Fruit fly (Drosophila melanogaster) whole organism, embryonic: ENCODE measurements around the gene CG11454.

ENCODE experiments used
- Awh ChIP-seq: fragments of 200-800 bp; sonication (Bioruptor generic); IDR thresholded peaks from 2 replicates; pipeline ENCODE4, ENCODE4 v1.3.6; 2022; ENCODE audit warnings: missing biosample characterization, missing genetic modification characterization
- CG1024 ChIP-seq: fragments of 200-800 bp; sonication (Bioruptor generic); IDR thresholded peaks from 2 replicates; pipeline ENCODE4 v1.3.6; 2022; ENCODE audit warnings: missing biosample characterization, missing genetic modification characterization
- CG10565 ChIP-seq: fragments of 200-800 bp; sonication (Bioruptor generic); optimal IDR thresholded peaks from 3 replicates; lab custom pipeline; 2016; ENCODE audit warnings: missing biosample characterization, mild to moderate bottlenecking, missing genetic modification characterization
- CG11093 ChIP-seq: fragments of 200-800 bp; sonication (Bioruptor generic); IDR thresholded peaks from 3 replicates; pipeline ENCODE4 v1.3.6; 2022; ENCODE audit warnings: missing biosample characterization, missing genetic modification characterization
- CG13424 ChIP-seq: fragments of 200-800 bp; sonication (Bioruptor generic); optimal IDR thresholded peaks from 2 replicates; lab custom pipeline; 2019; ENCODE audit warnings: missing biosample characterization, mild to moderate bottlenecking, missing genetic modification characterization, moderate library complexity
- CG13775 ChIP-seq: fragments of 200-800 bp; sonication (Bioruptor generic); optimal IDR thresholded peaks from 3 replicates; lab custom pipeline; 2017; ENCODE audit warnings: missing biosample characterization, mild to moderate bottlenecking, missing genetic modification characterization
- CG14441 ChIP-seq: fragments of 200-800 bp; sonication (Bioruptor generic); IDR thresholded peaks from 2 replicates; pipeline ENCODE4 v1.3.6; 2022; ENCODE audit warnings: missing biosample characterization, missing genetic modification characterization
- CG15696 ChIP-seq: fragments of 200-800 bp; sonication (Bioruptor generic); optimal IDR thresholded peaks from 2 replicates; lab custom pipeline; 2019; ENCODE audit warnings: missing biosample characterization, mild to moderate bottlenecking, missing genetic modification characterization, moderate library complexity
- CG17568 ChIP-seq: fragments of 200-800 bp; sonication (Bioruptor generic); optimal IDR thresholded peaks from 2 replicates; lab custom pipeline; 2018; ENCODE audit warnings: missing biosample characterization, mild to moderate bottlenecking, missing genetic modification characterization, moderate library complexity
- CG18262 ChIP-seq: fragments of 200-800 bp; optimal IDR thresholded peaks from 3 replicates; lab custom pipeline; 2019; ENCODE audit warnings: missing biosample characterization, mild to moderate bottlenecking, missing genetic modification characterization, moderate library complexity
- CG33213 ChIP-seq: fragments of 200-800 bp; sonication (Bioruptor generic); optimal IDR thresholded peaks from 3 replicates; lab custom pipeline; 2016; ENCODE audit warnings: missing biosample characterization, missing genetic modification characterization
- CG3407 ChIP-seq: fragments of 200-800 bp; sonication (Bioruptor generic); optimal IDR thresholded peaks from 2 replicates; lab custom pipeline; 2018; ENCODE audit warnings: missing biosample characterization, mild to moderate bottlenecking, missing genetic modification characterization
- CG3995 ChIP-seq: fragments of 200-800 bp; sonication (Bioruptor generic); optimal IDR thresholded peaks from 3 replicates; lab custom pipeline; 2016; ENCODE audit warnings: missing biosample characterization, missing genetic modification characterization
- CG6683 ChIP-seq: fragments of 200-800 bp; sonication (Bioruptor generic); optimal IDR thresholded peaks from 2 replicates; lab custom pipeline; 2017; ENCODE audit warnings: missing biosample characterization, mild to moderate bottlenecking, missing genetic modification characterization, missing genetic modification reagents
- CG7271 ChIP-seq: fragments of 200-800 bp; sonication (Bioruptor generic); optimal IDR thresholded peaks from 2 replicates; lab custom pipeline; 2018; ENCODE audit warnings: missing biosample characterization, mild to moderate bottlenecking, missing genetic modification characterization, moderate library complexity
- CG7745 ChIP-seq: fragments of 200-800 bp; sonication (Bioruptor generic); optimal IDR thresholded peaks from 2 replicates; lab custom pipeline; 2018; ENCODE audit warnings: missing biosample characterization, mild to moderate bottlenecking, missing genetic modification characterization, moderate library complexity
- CG8089 ChIP-seq: fragments of 200-800 bp; sonication (Bioruptor generic); optimal IDR thresholded peaks from 3 replicates; lab custom pipeline; 2016; ENCODE audit warnings: missing biosample characterization, missing genetic modification characterization
- CG8290 ChIP-seq, 3 experiments: fragments of 200-800 bp; sonication (Bioruptor generic); optimal IDR thresholded peaks; 2 replicates each; lab custom pipeline; 2016 to 2019; ENCODE audit warnings: missing biosample characterization in 3 of 3, missing genetic modification characterization in 3 of 3, mild to moderate bottlenecking in 2 of 3, moderate library complexity in 1 of 3
- CG8359 ChIP-seq: fragments of 200-800 bp; sonication (Bioruptor generic); optimal IDR thresholded peaks from 2 replicates; lab custom pipeline; 2017; ENCODE audit warnings: missing biosample characterization, mild to moderate bottlenecking, missing genetic modification characterization, borderline replicate concordance
- CG9215 ChIP-seq: fragments of 200-800 bp; sonication (Bioruptor generic); IDR thresholded peaks from 2 replicates; pipeline ENCODE4 v1.3.6; 2022; ENCODE audit warnings: missing biosample characterization, missing genetic modification characterization
- Dref ChIP-seq: fragments of 200-800 bp; sonication (Bioruptor generic); IDR thresholded peaks from 2 replicates; pipeline ENCODE4 v1.3.6; 2022; ENCODE audit warnings: missing biosample characterization, missing genetic modification characterization
- Ets65A ChIP-seq: fragments of 200-800 bp; sonication (Bioruptor generic); peaks from one replicate; lab custom pipeline; 2016; ENCODE audit warnings: missing biosample characterization, missing genetic modification characterization
- GATAe ChIP-seq: fragments of 200-800 bp; sonication (Bioruptor generic); conservative IDR thresholded peaks from 2 replicates; pipeline ENCODE4 v1.3.6; 2022; ENCODE audit warnings: missing biosample characterization, missing genetic modification characterization
- HmgZ ChIP-seq: fragments of 200-800 bp; sonication (Bioruptor generic); optimal IDR thresholded peaks from 2 replicates; lab custom pipeline; 2018; ENCODE audit warnings: missing biosample characterization, mild to moderate bottlenecking, missing genetic modification characterization
- Jarid2 ChIP-seq: fragments of 200-800 bp; sonication (Bioruptor generic); optimal IDR thresholded peaks from 3 replicates; lab custom pipeline; 2017; ENCODE audit warnings: mild to moderate bottlenecking, missing biosample characterization, missing genetic modification reagents, missing genetic modification characterization
- MTF-1 ChIP-seq: fragments of 200-800 bp; sonication (Bioruptor generic); optimal IDR thresholded peaks from 2 replicates; lab custom pipeline; 2018; ENCODE audit warnings: missing biosample characterization, mild to moderate bottlenecking, missing genetic modification characterization, borderline replicate concordance
- Med ChIP-seq: fragments of 200-800 bp; sonication (Bioruptor generic); peaks from one replicate; lab custom pipeline; 2016; ENCODE audit warnings: missing biosample characterization, missing genetic modification characterization, mild to moderate bottlenecking, inconsistent platforms, moderate library complexity
- Mrtf ChIP-seq: fragments of 200-800 bp; sonication (Bioruptor generic); IDR thresholded peaks from 3 replicates; pipeline ENCODE4 v1.3.6; 2022; ENCODE audit warnings: missing biosample characterization, missing genetic modification characterization
- NK7.1 ChIP-seq: fragments of 200-800 bp; sonication (Bioruptor generic); optimal IDR thresholded peaks from 3 replicates; lab custom pipeline; 2016; ENCODE audit warnings: missing biosample characterization, missing genetic modification characterization
- Rfx ChIP-seq: fragments of 200-800 bp; sonication (Bioruptor generic); IDR thresholded peaks from 2 replicates; pipeline ENCODE4 v1.3.6; 2022; ENCODE audit warnings: missing biosample characterization, missing genetic modification characterization
- Tbp ChIP-seq: fragments of >200 bp; optimal IDR thresholded peaks from 2 replicates; lab custom pipeline; 2018; ENCODE audit warnings: missing biosample characterization, missing genetic modification characterization
- Usf ChIP-seq: fragments of 200-800 bp; sonication (Bioruptor generic); optimal IDR thresholded peaks from 2 replicates; lab custom pipeline; 2017; ENCODE audit warnings: missing genotype, missing biosample characterization, missing genetic modification characterization
- Vsx1 ChIP-seq: fragments of 200-800 bp; sonication (Bioruptor generic); optimal IDR thresholded peaks from 2 replicates; lab custom pipeline; 2017; ENCODE audit warnings: missing biosample characterization, mild to moderate bottlenecking, missing genetic modification characterization, missing genetic modification reagents
- ap ChIP-seq: fragments of 200-800 bp; sonication (Bioruptor generic); IDR thresholded peaks from 2 replicates; pipeline ENCODE4 v1.3.6; 2022; ENCODE audit warnings: missing biosample characterization, missing genetic modification characterization
- gcm2 ChIP-seq: fragments of 200-800 bp; sonication (Bioruptor generic); optimal IDR thresholded peaks from 2 replicates; lab custom pipeline; 2016; ENCODE audit warnings: missing biosample characterization, missing genetic modification characterization
- hkb ChIP-seq, 2 experiments: fragments of 200-800 bp in 1 of 2; fragments of >200 bp in 1 of 2; sonication (Bioruptor generic) in 1 of 2; IDR thresholded peaks in 1 of 2; optimal IDR thresholded peaks in 1 of 2; 2 replicates each; pipeline versions ENCODE4 v1.3.6 to Lab custom; 2017 to 2022; ENCODE audit warnings: missing biosample characterization in 1 of 2, missing genetic modification characterization in 1 of 2
- jigr1 ChIP-seq: fragments of 200-800 bp; sonication (Bioruptor generic); IDR thresholded peaks from 3 replicates; pipeline ENCODE4 v1.3.6; 2022; ENCODE audit warnings: missing biosample characterization, missing genetic modification characterization
- kni ChIP-seq: fragments of 200-800 bp; sonication (Bioruptor generic); optimal IDR thresholded peaks from 3 replicates; lab custom pipeline; 2017; ENCODE audit warnings: mild to moderate bottlenecking, missing biosample characterization, missing genetic modification reagents, missing genetic modification characterization
- lbe ChIP-seq: fragments of 200-800 bp; sonication (Bioruptor generic); optimal IDR thresholded peaks from 2 replicates; lab custom pipeline; 2016; ENCODE audit warnings: missing biosample characterization, mild to moderate bottlenecking, missing genetic modification characterization
- nmo ChIP-seq: fragments of 200-800 bp; sonication (Bioruptor generic); optimal IDR thresholded peaks from 2 replicates; lab custom pipeline; 2018; ENCODE audit warnings: missing biosample characterization, mild to moderate bottlenecking, missing genetic modification characterization, moderate library complexity
- nom ChIP-seq: fragments of 200-800 bp; sonication (Bioruptor generic); optimal IDR thresholded peaks from 2 replicates; lab custom pipeline; 2017; ENCODE audit warnings: missing biosample characterization, missing genetic modification characterization, mild to moderate bottlenecking, moderate library complexity, missing genetic modification reagents
- oc ChIP-seq: fragments of 200-800 bp; sonication (Bioruptor generic); optimal IDR thresholded peaks from 2 replicates; lab custom pipeline; 2018; ENCODE audit warnings: missing biosample characterization, mild to moderate bottlenecking, missing genetic modification characterization, moderate library complexity
- pros ChIP-seq: fragments of 200-800 bp; sonication (Bioruptor generic); optimal IDR thresholded peaks from 3 replicates; lab custom pipeline; 2019; ENCODE audit warnings: missing biosample characterization, mild to moderate bottlenecking, missing genetic modification characterization, moderate library complexity
- shn ChIP-seq: fragments of 200-800 bp; sonication (Bioruptor generic); optimal IDR thresholded peaks from 3 replicates; lab custom pipeline; 2016; ENCODE audit warnings: missing biosample characterization, missing genetic modification characterization
- sim ChIP-seq: fragments of 200-800 bp; sonication (Bioruptor generic); IDR thresholded peaks from 2 replicates; pipeline ENCODE4 v1.3.6; 2022; ENCODE audit warnings: missing biosample characterization, missing genetic modification characterization
- sob ChIP-seq: fragments of 200-800 bp; sonication (Bioruptor generic); IDR thresholded peaks from 2 replicates; pipeline ENCODE4 v1.3.6; 2022; ENCODE audit warnings: missing biosample characterization, missing genetic modification characterization
- stwl ChIP-seq: fragments of 200-800 bp; sonication (Bioruptor generic); optimal IDR thresholded peaks from 3 replicates; lab custom pipeline; 2018; ENCODE audit warnings: missing biosample characterization, mild to moderate bottlenecking, missing genetic modification characterization, moderate library complexity
- tna ChIP-seq: fragments of 200-800 bp; sonication (Bioruptor generic); IDR thresholded peaks from 2 replicates; pipeline ENCODE4 v1.3.6; 2022; ENCODE audit warnings: missing biosample characterization, missing genetic modification characterization; ENCODE audit not compliant: partially characterized antibody
- trem ChIP-seq: fragments of 200-800 bp; optimal IDR thresholded peaks from 3 replicates; lab custom pipeline; 2019; ENCODE audit warnings: missing biosample characterization, mild to moderate bottlenecking, missing genetic modification characterization, moderate library complexity

Gene CG11454

DNA sequence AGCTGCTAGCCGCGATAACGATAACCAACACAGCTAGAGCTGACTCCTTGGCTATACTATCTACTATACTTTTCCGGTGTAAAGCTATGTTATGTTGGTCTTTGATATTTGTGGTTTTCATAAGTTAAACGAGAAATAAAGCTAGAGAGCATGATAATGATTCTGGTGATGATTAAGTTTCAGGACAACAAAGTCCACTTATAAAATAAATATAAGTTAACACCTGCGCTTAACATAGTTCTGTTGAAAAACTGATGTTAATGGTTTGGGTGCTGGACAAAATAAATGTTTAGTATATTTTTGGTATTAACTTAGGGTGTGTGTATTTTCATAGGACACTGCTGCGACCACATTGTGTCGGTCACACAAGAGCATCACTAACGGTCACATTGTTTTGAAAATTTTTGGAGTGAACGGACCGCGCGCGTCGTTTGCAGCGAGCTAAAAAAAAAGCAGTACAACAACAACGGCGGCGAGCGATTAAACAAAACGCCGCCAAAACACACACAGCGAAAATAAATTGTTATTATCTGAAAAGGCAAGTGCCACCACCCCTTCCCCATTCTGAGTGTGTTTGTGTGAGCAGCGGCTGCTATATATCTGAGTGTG lies 15.6 kb downstream of the CG11454 start, which contains the start of the genes CG33635 and spen (continued):
- TF ChIP-seq CG8359, result no peak
- TF ChIP-seq sob (GFP tag; lab: Robert Waterston, UW), result no peak
- no peak for TF ChIP-seq Awh (GFP tag; lab: Robert Waterston, UW)
- TF ChIP-seq CG3995 (GFP tag; lab: Kevin White, UChicago), result no peak
- peak; percentile 66 for TF ChIP-seq kni (GFP tag; lab: Kevin White, UChicago)
- TF ChIP-seq Vsx1 (GFP tag; lab: Kevin White, UChicago), result no peak
- no peak for TF ChIP-seq CG7745
- TF ChIP-seq oc (tag; lab: Kevin White, UChicago), result peak; percentile 43
- no peak for TF ChIP-seq CG15696
- TF ChIP-seq CG3407, result peak; percentile 76
- TF ChIP-seq CG13775, result peak; percentile 30
- TF ChIP-seq NK7.1 (GFP tag; lab: Kevin White, UChicago), result no peak
- no peak for TF ChIP-seq gcm2 (GFP tag; lab: Kevin White, UChicago)
- TF ChIP-seq nmo, result peak; percentile 63
- no peak for TF ChIP-seq Rfx (GFP tag; lab: Robert Waterston, UW)
- TF ChIP-seq shn, result peak; percentile 11
- peak; percentile 61 for TF ChIP-seq lbe (GFP tag; lab: Kevin White, UChicago)
- TF ChIP-seq tna (GFP tag; lab: Robert Waterston, UW), result no peak
- TF ChIP-seq stwl (tag; lab: Kevin White, UChicago), result peak; percentile 61
- TF ChIP-seq HmgZ, result peak; percentile 70
- TF ChIP-seq Mrtf (GFP tag; lab: Robert Waterston, UW), result no peak
- no peak for TF ChIP-seq CG1024 (GFP tag; lab: Robert Waterston, UW)
- TF ChIP-seq ap (GFP tag; lab: Robert Waterston, UW), result no peak
- no peak for TF ChIP-seq CG6683
- no peak for TF ChIP-seq Ets65A (GFP tag; lab: Kevin White, UChicago)
- TF ChIP-seq hkb (optimal IDR thresholded peaks at IDR 0.05; lab: Kevin White, UChicago), result no peak
- no peak for TF ChIP-seq hkb (GFP tag; IDR thresholded peaks at IDR 0.05; lab: Robert Waterston, UW)
- TF ChIP-seq Med (GFP tag; lab: Kevin White, UChicago), result peak; percentile 86
- TF ChIP-seq CG14441 (GFP tag; lab: Robert Waterston, UW), result no peak
- TF ChIP-seq CG11093, result no peak
- TF ChIP-seq Usf, result no peak
- no peak for TF ChIP-seq CG8290 (GFP tag; optimal IDR thresholded peaks at IDR 0.05; lab: Kevin White, UChicago)
- TF ChIP-seq CG8290 (tag; optimal IDR thresholded peaks at IDR 0.05; lab: Kevin White, UChicago), result peak in 1 of 2 experiments; percentile 31
- peak; percentile 82 for TF ChIP-seq trem (tag; lab: Kevin White, UChicago)
- no peak for TF ChIP-seq jigr1 (GFP tag; lab: Robert Waterston, UW)
- no peak for TF ChIP-seq Dref (GFP tag; lab: Robert Waterston, UW)
- TF ChIP-seq CG33213 (GFP tag; lab: Kevin White, UChicago), result peak; percentile 65
- no peak for TF ChIP-seq CG9215
- TF ChIP-seq CG13424 (tag; lab: Kevin White, UChicago), result peak; percentile 9
- no peak for TF ChIP-seq CG8089 (GFP tag; lab: Kevin White, UChicago)
- no peak for TF ChIP-seq GATAe (GFP tag; lab: Robert Waterston, UW)
- TF ChIP-seq CG17568 (GFP tag; lab: Kevin White, UChicago), result peak; percentile 13
- TF ChIP-seq CG7271, result peak; percentile 74
- no peak for TF ChIP-seq Tbp
- TF ChIP-seq CG10565 (GFP tag; lab: Kevin White, UChicago), result no peak
- peak; percentile 59 for TF ChIP-seq pros (GFP tag; lab: Kevin White, UChicago)
- TF ChIP-seq CG18262 (tag; lab: Kevin White, UChicago), result peak; percentile 26
- TF ChIP-seq sim (GFP tag; lab: Robert Waterston, UW), result no peak
- TF ChIP-seq Jarid2, result peak; percentile 96
- TF ChIP-seq MTF-1 (GFP tag; lab: Kevin White, UChicago), result peak; percentile 4
- peak; percentile 72 for TF ChIP-seq nom (GFP tag; lab: Kevin White, UChicago)
